Fruit fly (Drosophila melanogaster) whole organism, embryonic: Measurements from ENCODE around the gene Mocs1.

ENCODE experiments used
- Abd-B ChIP-seq: fragments of 200-800 bp; sonication (Bioruptor generic); optimal IDR thresholded peaks from 2 replicates; lab custom pipeline; 2018; ENCODE audit warnings: missing biosample characterization, mild to moderate bottlenecking, missing genetic modification characterization, moderate library complexity
- Ada2b ChIP-seq: fragments of 200-800 bp; sonication (Bioruptor generic); IDR thresholded peaks from 2 replicates; pipeline ENCODE4 v1.3.6; 2022; ENCODE audit warnings: missing biosample characterization, missing genetic modification characterization
- Adf1 ChIP-seq: fragments of 200-800 bp; sonication (Bioruptor generic); IDR thresholded peaks from 2 replicates; pipeline ENCODE4 v1.3.6; 2022; ENCODE audit warnings: missing biosample characterization, missing genetic modification characterization
- Atf3 ChIP-seq: fragments of 200-800 bp; sonication (Bioruptor generic); optimal IDR thresholded peaks from 3 replicates; lab custom pipeline; 2016; ENCODE audit warnings: missing biosample characterization, missing genetic modification characterization
- CG12744 ChIP-seq: fragments of 200-800 bp; sonication (Bioruptor generic); optimal IDR thresholded peaks from 2 replicates; lab custom pipeline; 2016; ENCODE audit warnings: missing biosample characterization, missing genetic modification characterization
- CG13123 ChIP-seq: fragments of 200-800 bp; sonication (Bioruptor generic); optimal IDR thresholded peaks from 2 replicates; lab custom pipeline; 2016; ENCODE audit warnings: missing biosample characterization, missing genetic modification characterization
- CG15479 ChIP-seq: fragments of 200-800 bp; sonication (Bioruptor generic); optimal IDR thresholded peaks from 3 replicates; lab custom pipeline; 2019; ENCODE audit warnings: missing biosample characterization, mild to moderate bottlenecking, missing genetic modification characterization, moderate library complexity
- CG17612 ChIP-seq: fragments of 200-800 bp; sonication (Bioruptor generic); IDR thresholded peaks from 2 replicates; pipeline ENCODE4 v1.3.6; 2022; ENCODE audit warnings: missing biosample characterization, missing genetic modification characterization
- CG1792 ChIP-seq: fragments of 200-800 bp; sonication (Bioruptor generic); optimal IDR thresholded peaks from 2 replicates; lab custom pipeline; 2016; ENCODE audit warnings: missing biosample characterization, missing genetic modification characterization
- CG18764 ChIP-seq: fragments of 200-800 bp; sonication (Bioruptor generic); optimal IDR thresholded peaks from 3 replicates; lab custom pipeline; 2016; ENCODE audit warnings: missing biosample characterization, missing genetic modification characterization
- CG2712 ChIP-seq: fragments of 200-800 bp; optimal IDR thresholded peaks from 3 replicates; lab custom pipeline; 2019; ENCODE audit warnings: missing biosample characterization, mild to moderate bottlenecking, missing genetic modification characterization, moderate library complexity
- CG30431 ChIP-seq: fragments of 200-800 bp; sonication (Bioruptor generic); optimal IDR thresholded peaks from 2 replicates; lab custom pipeline; 2017; ENCODE audit warnings: missing biosample characterization, missing genetic modification characterization
- CG3995 ChIP-seq: fragments of 200-800 bp; sonication (Bioruptor generic); optimal IDR thresholded peaks from 3 replicates; lab custom pipeline; 2016; ENCODE audit warnings: missing biosample characterization, missing genetic modification characterization
- CG4360 ChIP-seq: fragments of 200-800 bp; sonication (Bioruptor generic); IDR thresholded peaks from 2 replicates; pipeline ENCODE4 v1.3.6; 2022; ENCODE audit warnings: missing biosample characterization, missing genetic modification characterization
- CG43689 ChIP-seq: fragments of 200-800 bp; sonication (Bioruptor generic); IDR thresholded peaks from 2 replicates; pipeline ENCODE4 v1.3.6; 2022; ENCODE audit warnings: missing biosample characterization, missing genetic modification characterization
- CG5953 ChIP-seq: fragments of 200-800 bp; sonication (Bioruptor generic); IDR thresholded peaks from 2 replicates; pipeline ENCODE4 v1.3.6; 2022; ENCODE audit warnings: missing biosample characterization, missing genetic modification characterization
- CG7987 ChIP-seq: fragments of 200-800 bp; sonication (Bioruptor generic); optimal IDR thresholded peaks from 2 replicates; lab custom pipeline; 2018; ENCODE audit warnings: missing biosample characterization, mild to moderate bottlenecking, missing genetic modification characterization, moderate library complexity
- CG8089 ChIP-seq: fragments of 200-800 bp; sonication (Bioruptor generic); optimal IDR thresholded peaks from 3 replicates; lab custom pipeline; 2016; ENCODE audit warnings: missing biosample characterization, missing genetic modification characterization
- D19A ChIP-seq: fragments of 200-800 bp; optimal IDR thresholded peaks from 3 replicates; lab custom pipeline; 2019; ENCODE audit warnings: missing biosample characterization, mild to moderate bottlenecking, missing genetic modification characterization, moderate library complexity
- Dfd ChIP-seq, 2 experiments: fragments of >200 bp; optimal IDR thresholded peaks; 2 replicates each; lab custom pipeline; 2017; ENCODE audit warnings: missing biosample characterization in 2 of 2, missing genetic modification characterization in 2 of 2
- Dll ChIP-seq: fragments of 200-800 bp; sonication (Bioruptor generic); IDR thresholded peaks from 4 replicates; pipeline ENCODE4 v1.3.6; 2022; ENCODE audit warnings: missing biosample characterization, missing genetic modification characterization; ENCODE audit not compliant: partially characterized antibody
- Dp ChIP-seq: fragments of 200-800 bp; sonication (Bioruptor generic); optimal IDR thresholded peaks from 2 replicates; lab custom pipeline; 2018; ENCODE audit warnings: missing biosample characterization, mild to moderate bottlenecking, missing genetic modification characterization, moderate library complexity
- HmgD ChIP-seq: fragments of 200-800 bp; sonication (Bioruptor generic); optimal IDR thresholded peaks from 3 replicates; lab custom pipeline; 2016; ENCODE audit warnings: missing biosample characterization, missing genetic modification characterization
- Neu2 ChIP-seq: fragments of 200-800 bp; sonication (Bioruptor generic); optimal IDR thresholded peaks from 3 replicates; lab custom pipeline; 2016; ENCODE audit warnings: missing biosample characterization, missing genetic modification characterization, borderline replicate concordance
- Oaz ChIP-seq: fragments of 200-800 bp; sonication (Bioruptor generic); IDR thresholded peaks from 2 replicates; pipeline ENCODE4 v1.3.6; 2022; ENCODE audit warnings: missing biosample characterization, missing genetic modification characterization
- TFAM ChIP-seq: fragments of 200-800 bp; sonication (Bioruptor generic); optimal IDR thresholded peaks from 2 replicates; lab custom pipeline; 2017; ENCODE audit warnings: missing biosample characterization, missing genetic modification characterization, inconsistent platforms
- Usf ChIP-seq: fragments of 200-800 bp; sonication (Bioruptor generic); optimal IDR thresholded peaks from 2 replicates; lab custom pipeline; 2017; ENCODE audit warnings: missing genotype, missing biosample characterization, missing genetic modification characterization
- YL-1 ChIP-seq: fragments of 200-800 bp; sonication (Bioruptor generic); optimal IDR thresholded peaks from 3 replicates; lab custom pipeline; 2017; ENCODE audit warnings: missing biosample characterization, mild to moderate bottlenecking, missing genetic modification characterization
- al ChIP-seq: fragments of 200-800 bp; sonication (Bioruptor generic); IDR thresholded peaks from 2 replicates; pipeline ENCODE4 v1.3.6; 2022; ENCODE audit warnings: missing biosample characterization, missing genetic modification characterization
- bowl ChIP-seq: fragments of 200-800 bp; sonication (Bioruptor generic); IDR thresholded peaks from 2 replicates; pipeline ENCODE4 v1.3.6; 2022; ENCODE audit warnings: missing biosample characterization, missing genetic modification characterization
- br ChIP-seq: fragments of >200 bp; optimal IDR thresholded peaks from 2 replicates; lab custom pipeline; 2017
- crp ChIP-seq, 2 experiments: fragments of 200-800 bp; sonication (Bioruptor generic); optimal IDR thresholded peaks; 2 replicates in 1 of 2; 3 replicates in 1 of 2; lab custom pipeline; 2017; ENCODE audit warnings: missing biosample characterization in 2 of 2, missing genetic modification characterization in 2 of 2, mild to moderate bottlenecking in 1 of 2, moderate library complexity in 1 of 2
- fd64A ChIP-seq: fragments of 200-800 bp; sonication (Bioruptor generic); optimal IDR thresholded peaks from 3 replicates; lab custom pipeline; 2018; ENCODE audit warnings: missing biosample characterization, mild to moderate bottlenecking, missing genetic modification characterization
- fu2 ChIP-seq: fragments of 200-800 bp; sonication (Bioruptor generic); optimal IDR thresholded peaks from 2 replicates; lab custom pipeline; 2016; ENCODE audit warnings: missing biosample characterization, missing genetic modification characterization
- gcm ChIP-seq: fragments of 200-800 bp; sonication (Bioruptor generic); optimal IDR thresholded peaks from 2 replicates; lab custom pipeline; 2019; ENCODE audit warnings: missing biosample characterization, mild to moderate bottlenecking, missing genetic modification characterization, moderate library complexity
- lbe ChIP-seq: fragments of 200-800 bp; sonication (Bioruptor generic); optimal IDR thresholded peaks from 2 replicates; lab custom pipeline; 2016; ENCODE audit warnings: missing biosample characterization, mild to moderate bottlenecking, missing genetic modification characterization
- lov ChIP-seq, 2 experiments: fragments of 200-800 bp in 1 of 2; fragments of >200 bp in 1 of 2; sonication (Bioruptor generic) in 1 of 2; IDR thresholded peaks in 1 of 2; optimal IDR thresholded peaks in 1 of 2; 2 replicates in 1 of 2; 3 replicates in 1 of 2; pipeline versions ENCODE4 v1.3.6 to Lab custom; 2017 to 2022; ENCODE audit warnings: missing biosample characterization in 1 of 2, missing genetic modification characterization in 1 of 2
- luna ChIP-seq: fragments of 200-800 bp; sonication (Bioruptor generic); optimal IDR thresholded peaks from 2 replicates; lab custom pipeline; 2016; ENCODE audit warnings: missing biosample characterization, missing genetic modification characterization
- nmo ChIP-seq: fragments of 200-800 bp; sonication (Bioruptor generic); optimal IDR thresholded peaks from 2 replicates; lab custom pipeline; 2018; ENCODE audit warnings: missing biosample characterization, mild to moderate bottlenecking, missing genetic modification characterization, moderate library complexity
- nom ChIP-seq: fragments of 200-800 bp; sonication (Bioruptor generic); optimal IDR thresholded peaks from 2 replicates; lab custom pipeline; 2017; ENCODE audit warnings: missing biosample characterization, missing genetic modification characterization, mild to moderate bottlenecking, moderate library complexity, missing genetic modification reagents
- pho ChIP-seq: fragments of 200-800 bp; sonication (Bioruptor generic); optimal IDR thresholded peaks from 2 replicates; lab custom pipeline; 2016; ENCODE audit warnings: missing biosample characterization, missing genetic modification characterization
- ranshi ChIP-seq: fragments of 200-800 bp; sonication (Bioruptor generic); IDR thresholded peaks from 2 replicates; pipeline ENCODE4 v1.3.6; 2022; ENCODE audit warnings: missing biosample characterization, missing genetic modification characterization
- ro ChIP-seq: fragments of 200-800 bp; sonication (Bioruptor generic); IDR thresholded peaks from 2 replicates; pipeline ENCODE4 v1.3.6; 2022; ENCODE audit warnings: missing biosample characterization, missing genetic modification characterization
- run ChIP-seq: fragments of 200-800 bp; sonication (Bioruptor generic); optimal IDR thresholded peaks from 3 replicates; lab custom pipeline; 2018; ENCODE audit warnings: missing biosample characterization, mild to moderate bottlenecking, missing genetic modification characterization
- sima ChIP-seq: fragments of 200-800 bp; sonication (Bioruptor generic); optimal IDR thresholded peaks from 2 replicates; lab custom pipeline; 2016; ENCODE audit warnings: missing biosample characterization, missing genetic modification characterization
- stc ChIP-seq: fragments of 200-800 bp; sonication (Bioruptor generic); IDR thresholded peaks from 2 replicates; pipeline ENCODE4 v1.3.6; 2022; ENCODE audit warnings: missing biosample characterization, missing genetic modification characterization
- sug ChIP-seq: fragments of 200-800 bp; optimal IDR thresholded peaks from 2 replicates; lab custom pipeline; 2019; ENCODE audit warnings: missing biosample characterization, mild to moderate bottlenecking, missing genetic modification characterization, moderate library complexity
- tgo ChIP-seq: fragments of 200-800 bp; sonication (Bioruptor generic); IDR thresholded peaks from 3 replicates; pipeline ENCODE4 v1.3.6; 2022; ENCODE audit warnings: missing biosample characterization, missing genetic modification characterization
- trh ChIP-seq: fragments of 200-800 bp; sonication (Bioruptor generic); optimal IDR thresholded peaks from 2 replicates; lab custom pipeline; 2016; ENCODE audit warnings: missing biosample characterization, missing genetic modification characterization
- tx ChIP-seq: fragments of 200-800 bp; sonication (Bioruptor generic); optimal IDR thresholded peaks from 2 replicates; lab custom pipeline; 2016; ENCODE audit warnings: missing biosample characterization, missing genetic modification characterization

Gene Mocs1

dm6 chr3L:11089805-11090440 is 19.6 kb downstream of the Mocs1 start (continued):
- TF ChIP-seq Oaz (GFP tag; lab: Robert Waterston, UW) (peak; percentile 43; the same call in 1 of the 2 replicates), CG2712 (tag; lab: Kevin White, UChicago) (peak; percentile 96), Neu2 (peak; percentile 25), CG13123 (GFP tag; lab: Kevin White, UChicago) (peak; percentile 75), YL-1 (GFP tag; lab: Kevin White, UChicago) (peak; percentile 81), nmo (GFP tag; lab: Kevin White, UChicago) (peak; percentile 96), crp (GFP tag; optimal IDR thresholded peaks at IDR 0.05; lab: Kevin White, UChicago) (peak; percentile 27 to 62), CG17612 (peak; percentile 31; the same call in 1 of the 2 replicates), sima (GFP tag; lab: Kevin White, UChicago) (no peak), Usf (GFP tag; lab: Kevin White, UChicago) (peak; percentile 56), al (GFP tag; lab: Robert Waterston, UW) (peak; percentile 47; the same call in 1 of the 2 replicates), stc (GFP tag; lab: Robert Waterston, UW) (peak; percentile 69), fu2 (peak; percentile 51), Dp (no peak), Abd-B (GFP tag; lab: Kevin White, UChicago) (peak; percentile 79), tgo (GFP tag; lab: Robert Waterston, UW) (peak; percentile 83; the same call in 2 of the 3 replicates), CG18764 (GFP tag; lab: Kevin White, UChicago) (peak; percentile 81), br (lab: Kevin White, UChicago) (no peak), Atf3 (peak; percentile 73), luna (no peak), CG15479 (peak; percentile 82), CG8089 (GFP tag; lab: Kevin White, UChicago) (peak; percentile 69), gcm (GFP tag; lab: Kevin White, UChicago) (peak; percentile 91), lov (optimal IDR thresholded peaks at IDR 0.05; lab: Kevin White, UChicago) (no peak), lov (GFP tag; IDR thresholded peaks at IDR 0.05; lab: Robert Waterston, UW) (peak; percentile 82), lbe (peak; percentile 66), CG4360 (peak; percentile 86), CG43689 (GFP tag; lab: Robert Waterston, UW) (peak; percentile 25; the same call in 1 of the 2 replicates), Ada2b (GFP tag; lab: Robert Waterston, UW) (peak; percentile 82), tx (GFP tag; lab: Kevin White, UChicago) (peak; percentile 80), Dfd (GFP tag; optimal IDR thresholded peaks at IDR 0.05; lab: Kevin White, UChicago) (no peak), fd64A (GFP tag; lab: Kevin White, UChicago) (peak; percentile 45), bowl (no peak), CG30431 (GFP tag; lab: Kevin White, UChicago) (peak; percentile 87), ranshi (GFP tag; lab: Robert Waterston, UW) (peak; percentile 53; the same call in 1 of the 2 replicates), Adf1 (peak; percentile 51), Dll (GFP tag; lab: Robert Waterston, UW) (0 out of 4 replicates have a peak, but pooled peaks have one; percentile 25), ro (GFP tag; lab: Robert Waterston, UW) (peak; percentile 71; the same call in 1 of the 2 replicates), nom (GFP tag; lab: Kevin White, UChicago) (no peak), pho (GFP tag; lab: Kevin White, UChicago) (peak; percentile 69), D19A (peak; percentile 93), CG7987 (GFP tag; lab: Kevin White, UChicago) (peak; percentile 81), HmgD (GFP tag; lab: Kevin White, UChicago) (no peak), run (tag; lab: Kevin White, UChicago) (peak; percentile 86), CG12744 (GFP tag; lab: Kevin White, UChicago) (peak; percentile 64), CG1792 (GFP tag; lab: Kevin White, UChicago) (peak; percentile 77), CG5953 (GFP tag; lab: Robert Waterston, UW) (peak; percentile 89), TFAM (GFP tag; lab: Kevin White, UChicago) (no peak), trh (GFP tag; lab: Kevin White, UChicago) (peak; percentile 76), sug (peak; percentile 78), CG3995 (GFP tag; lab: Kevin White, UChicago) (no peak)
